Worm (Caenorhabditis elegans) whole organism, L4 larva: ENCODE measurements around the gene C34D4.4.

Experiments
- ceh-82 ChIP-seq: sonication (generic microtip); optimal IDR thresholded peaks from 2 replicates; lab custom pipeline; 2017; ENCODE audit warnings: missing biosample characterization, missing genetic modification characterization
- hlh-11 ChIP-seq: fragments of 200-800 bp; sonication (Bioruptor generic); optimal IDR thresholded peaks from 2 replicates; lab custom pipeline; 2018; ENCODE audit warnings: mild to moderate bottlenecking, missing genetic modification characterization, missing compliant biosample characterization
- mdl-1 ChIP-seq, 2 experiments: fragments of 150-350 bp in 1 of 2; sonication (generic microtip) in 1 of 2; optimal IDR thresholded peaks; 2 replicates each; lab custom pipeline; 2014 to 2017; ENCODE audit warnings: missing biosample characterization in 2 of 2, missing genetic modification characterization in 2 of 2
- pha-4 ChIP-seq, 2 experiments: fragments of 150-350 bp in 1 of 2; fragments of 200-800 bp in 1 of 2; sonication (Bioruptor generic) in 1 of 2; IDR thresholded peaks in 1 of 2; optimal IDR thresholded peaks in 1 of 2; 2 replicates each; pipeline versions ENCODE4 v1.3.6 to Lab custom; 2014 to 2022; ENCODE audit warnings: missing genetic modification characterization in 2 of 2, missing genetic modification reagents in 2 of 2, missing biosample characterization in 1 of 2, missing compliant biosample characterization in 1 of 2
- unc-39 ChIP-seq: sonication (generic microtip); optimal IDR thresholded peaks from 2 replicates; lab custom pipeline; 2017; ENCODE audit warnings: missing biosample characterization, missing genetic modification characterization
- vab-7 ChIP-seq: fragments of 200-800 bp; sonication (Bioruptor generic); IDR thresholded peaks from 2 replicates; pipeline ENCODE4 v1.3.6; 2022; ENCODE audit warnings: missing genetic modification reagents, missing genetic modification characterization, missing compliant biosample characterization

DNA sequence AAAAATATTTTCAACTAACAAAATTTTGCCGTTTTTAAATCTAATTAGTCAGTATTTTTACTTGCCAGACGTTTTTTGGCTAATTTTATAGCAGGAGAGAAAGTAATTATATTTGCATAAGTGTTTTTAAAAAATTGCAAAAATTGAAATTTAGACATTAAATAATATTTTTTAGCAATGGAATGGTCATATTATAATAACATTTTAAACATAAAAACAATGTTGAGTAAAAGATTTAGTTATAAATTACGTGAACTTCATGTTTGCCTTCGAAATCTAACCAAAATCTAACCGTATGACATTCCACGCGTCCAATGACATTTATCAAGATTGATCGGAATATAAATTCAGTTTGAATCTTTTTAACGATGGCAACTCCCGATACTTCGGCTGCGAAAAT lies 5.2 kb downstream of the C34D4.4 start, which contains the start of gene C34D4.2:
- TF ChIP-seq ceh-82 (tag; lab: Kevin White, UChicago): no peak
- TF ChIP-seq vab-7 (GFP tag; lab: Robert Waterston, UW): no peak
- TF ChIP-seq unc-39 (tag; lab: Kevin White, UChicago): no peak
- no peak for TF ChIP-seq pha-4 (GFP tag; IDR thresholded peaks at IDR 0.05; lab: Robert Waterston, UW)
- TF ChIP-seq pha-4 (tag; optimal IDR thresholded peaks at IDR 0.05; lab: Kevin White, UChicago): no peak
- TF ChIP-seq mdl-1 (tag; optimal IDR thresholded peaks at IDR 0.05; lab: Kevin White, UChicago): no peak
- TF ChIP-seq hlh-11 (tag; lab: Kevin White, UChicago): no peak
